Fruit fly (Drosophila melanogaster) whole organism, embryonic: ENCODE data around the gene Mink.

Source experiments
- Antp ChIP-seq: fragments of 200-800 bp; sonication (Bioruptor generic); optimal IDR thresholded peaks from 3 replicates; lab custom pipeline; 2016; ENCODE audit warnings: missing biosample characterization, missing genetic modification characterization
- Atf6 ChIP-seq: fragments of 200-800 bp; sonication (Bioruptor generic); IDR thresholded peaks from 2 replicates; pipeline ENCODE4 v1.3.6; 2022; ENCODE audit warnings: missing biosample characterization, missing genetic modification characterization
- B-H2 ChIP-seq: fragments of 200-800 bp; sonication (Bioruptor generic); optimal IDR thresholded peaks from 2 replicates; lab custom pipeline; 2018; ENCODE audit warnings: missing biosample characterization, mild to moderate bottlenecking, missing genetic modification characterization
- CG10959 ChIP-seq: fragments of 200-800 bp; sonication (Bioruptor generic); IDR thresholded peaks from 2 replicates; pipeline ENCODE4 v1.3.6; 2022; ENCODE audit warnings: missing biosample characterization, missing genetic modification characterization
- CG12659 ChIP-seq: fragments of 200-800 bp; sonication (Bioruptor generic); optimal IDR thresholded peaks from 3 replicates; lab custom pipeline; 2017; ENCODE audit warnings: mild to moderate bottlenecking, missing biosample characterization, missing genetic modification reagents, missing genetic modification characterization
- CG12942 ChIP-seq: fragments of 200-800 bp; sonication (Bioruptor generic); optimal IDR thresholded peaks from 3 replicates; lab custom pipeline; 2016; ENCODE audit warnings: missing biosample characterization, missing genetic modification characterization
- CG14050 ChIP-seq: fragments of 200-800 bp; sonication (Bioruptor generic); IDR thresholded peaks from 3 replicates; pipeline ENCODE4 v1.3.6; 2022; ENCODE audit warnings: missing biosample characterization, missing genetic modification characterization
- CG14710 ChIP-seq: fragments of 200-800 bp; sonication (Bioruptor generic); optimal IDR thresholded peaks from 3 replicates; lab custom pipeline; 2019; ENCODE audit warnings: missing biosample characterization, mild to moderate bottlenecking, missing genetic modification characterization, moderate library complexity
- CG1602 ChIP-seq: fragments of 200-800 bp; sonication (Bioruptor generic); optimal IDR thresholded peaks from 3 replicates; lab custom pipeline; 2016; ENCODE audit warnings: missing biosample characterization, missing genetic modification characterization
- CG17359 ChIP-seq: fragments of 200-800 bp; sonication (Bioruptor generic); optimal IDR thresholded peaks from 3 replicates; lab custom pipeline; 2018; ENCODE audit warnings: missing biosample characterization, mild to moderate bottlenecking, missing genetic modification characterization, moderate library complexity
- CG17361 ChIP-seq: fragments of 200-800 bp; sonication (Bioruptor generic); IDR thresholded peaks from 3 replicates; pipeline ENCODE4 v1.3.6; 2022; ENCODE audit warnings: missing biosample characterization, missing genetic modification characterization
- CG1832 ChIP-seq: fragments of 200-800 bp; sonication (Bioruptor generic); optimal IDR thresholded peaks from 2 replicates; lab custom pipeline; 2017; ENCODE audit warnings: missing biosample characterization, mild to moderate bottlenecking, missing genetic modification characterization, inconsistent platforms
- CG30403 ChIP-seq: fragments of 200-800 bp; sonication (Bioruptor generic); optimal IDR thresholded peaks from 3 replicates; lab custom pipeline; 2016; ENCODE audit warnings: missing biosample characterization, missing genetic modification characterization
- CG31441 ChIP-seq: fragments of 200-800 bp; sonication (Bioruptor generic); IDR thresholded peaks from 2 replicates; pipeline ENCODE4 v1.3.6; 2022; ENCODE audit warnings: missing biosample characterization, missing genetic modification characterization
- CG33213 ChIP-seq: fragments of 200-800 bp; sonication (Bioruptor generic); optimal IDR thresholded peaks from 3 replicates; lab custom pipeline; 2016; ENCODE audit warnings: missing biosample characterization, missing genetic modification characterization
- CG4282 ChIP-seq: fragments of 200-800 bp; sonication (Bioruptor generic); optimal IDR thresholded peaks from 2 replicates; lab custom pipeline; 2016; ENCODE audit warnings: missing biosample characterization, missing genetic modification characterization
- CG5245 ChIP-seq: fragments of 200-800 bp; sonication (Bioruptor generic); optimal IDR thresholded peaks from 3 replicates; lab custom pipeline; 2016; ENCODE audit warnings: missing biosample characterization, missing genetic modification characterization
- CG6272 ChIP-seq: fragments of 200-800 bp; sonication (Bioruptor generic); IDR thresholded peaks from 2 replicates; pipeline ENCODE4 v1.3.6; 2022; ENCODE audit warnings: missing biosample characterization, missing genetic modification characterization
- CG6654 ChIP-seq: fragments of 200-800 bp; sonication (Bioruptor generic); optimal IDR thresholded peaks from 2 replicates; lab custom pipeline; 2017; ENCODE audit warnings: missing biosample characterization, mild to moderate bottlenecking, missing genetic modification characterization
- CG6791 ChIP-seq: fragments of 200-800 bp; sonication (Bioruptor generic); IDR thresholded peaks from 3 replicates; pipeline ENCODE4 v1.3.6; 2022; ENCODE audit warnings: missing biosample characterization, missing genetic modification characterization; ENCODE audit not compliant: partially characterized antibody
- CG8388 ChIP-seq: fragments of 200-800 bp; sonication (Bioruptor generic); optimal IDR thresholded peaks from 2 replicates; lab custom pipeline; 2019; ENCODE audit warnings: missing biosample characterization, mild to moderate bottlenecking, missing genetic modification characterization, moderate library complexity
- Dip2 ChIP-seq: fragments of 200-800 bp; sonication (Bioruptor generic); IDR thresholded peaks from 2 replicates; pipeline ENCODE4 v1.3.6; 2022; ENCODE audit warnings: missing biosample characterization, missing genetic modification characterization
- Doc3 ChIP-seq: fragments of 200-800 bp; sonication (Bioruptor generic); IDR thresholded peaks from 3 replicates; pipeline ENCODE4 v1.3.6; 2022; ENCODE audit warnings: missing biosample characterization, missing genetic modification characterization; ENCODE audit not compliant: partially characterized antibody
- Dref ChIP-seq: fragments of 200-800 bp; sonication (Bioruptor generic); IDR thresholded peaks from 2 replicates; pipeline ENCODE4 v1.3.6; 2022; ENCODE audit warnings: missing biosample characterization, missing genetic modification characterization
- Ets65A ChIP-seq: fragments of 200-800 bp; sonication (Bioruptor generic); peaks from one replicate; lab custom pipeline; 2016; ENCODE audit warnings: missing biosample characterization, missing genetic modification characterization
- H15 ChIP-seq: fragments of 200-800 bp; sonication (Bioruptor generic); IDR thresholded peaks from 3 replicates; pipeline ENCODE4 v1.3.6; 2022; ENCODE audit warnings: missing biosample characterization, missing genetic modification characterization
- Hmx ChIP-seq: fragments of 200-800 bp; sonication (Bioruptor generic); optimal IDR thresholded peaks from 2 replicates; lab custom pipeline; 2016; ENCODE audit warnings: missing biosample characterization, missing genetic modification characterization
- Max ChIP-seq: fragments of 200-800 bp; sonication (Bioruptor generic); optimal IDR thresholded peaks from 2 replicates; lab custom pipeline; 2016; ENCODE audit warnings: missing biosample characterization, mild to moderate bottlenecking, missing genetic modification characterization
- Nf-YA ChIP-seq: fragments of 200-800 bp; sonication (Bioruptor generic); IDR thresholded peaks from 2 replicates; pipeline ENCODE4 v1.3.6; 2022; ENCODE audit warnings: missing biosample characterization, missing genetic modification characterization
- Nf-YC ChIP-seq: fragments of 200-800 bp; optimal IDR thresholded peaks from 3 replicates; lab custom pipeline; 2019; ENCODE audit warnings: missing biosample characterization, mild to moderate bottlenecking, missing genetic modification characterization, moderate library complexity
- Opbp ChIP-seq: fragments of 200-800 bp; sonication (Bioruptor generic); IDR thresholded peaks from 3 replicates; pipeline ENCODE4 v1.3.6; 2022; ENCODE audit warnings: missing biosample characterization, missing genetic modification characterization; ENCODE audit not compliant: partially characterized antibody
- Poxn ChIP-seq: fragments of 200-800 bp; sonication (Bioruptor generic); IDR thresholded peaks from 2 replicates; pipeline ENCODE4 v1.3.6; 2022; ENCODE audit warnings: missing biosample characterization, missing genetic modification characterization
- Ravus ChIP-seq: fragments of 200-800 bp; sonication (Bioruptor generic); IDR thresholded peaks from 2 replicates; pipeline ENCODE4 v1.3.6; 2022; ENCODE audit warnings: missing biosample characterization, missing genetic modification characterization
- YL-1 ChIP-seq: fragments of 200-800 bp; sonication (Bioruptor generic); optimal IDR thresholded peaks from 3 replicates; lab custom pipeline; 2017; ENCODE audit warnings: missing biosample characterization, mild to moderate bottlenecking, missing genetic modification characterization
- ase ChIP-seq: fragments of 200-800 bp; sonication (Bioruptor generic); IDR thresholded peaks from 3 replicates; pipeline ENCODE4 v1.3.6; 2022; ENCODE audit warnings: missing biosample characterization, missing genetic modification characterization
- ato ChIP-seq: fragments of 200-800 bp; sonication (Bioruptor generic); IDR thresholded peaks from 2 replicates; pipeline ENCODE4 v1.3.6; 2022; ENCODE audit warnings: missing biosample characterization, missing genetic modification characterization; ENCODE audit not compliant: partially characterized antibody
- caup ChIP-seq: fragments of 200-800 bp; sonication (Bioruptor generic); optimal IDR thresholded peaks from 3 replicates; lab custom pipeline; 2017; ENCODE audit warnings: missing biosample characterization, mild to moderate bottlenecking, missing genetic modification characterization, moderate library complexity; ENCODE audit not compliant: severe bottlenecking
- chinmo ChIP-seq: fragments of 200-800 bp; sonication (Bioruptor generic); IDR thresholded peaks from 4 replicates; pipeline ENCODE4 v1.3.6; 2022; ENCODE audit warnings: missing biosample characterization, missing genetic modification characterization; ENCODE audit not compliant: partially characterized antibody
- croc ChIP-seq: fragments of 200-800 bp; sonication (Bioruptor generic); conservative IDR thresholded peaks from 3 replicates; pipeline ENCODE4 v1.3.6; 2022; ENCODE audit warnings: missing biosample characterization, missing genetic modification characterization
- fru ChIP-seq: fragments of >200 bp; optimal IDR thresholded peaks from 2 replicates; lab custom pipeline; 2017
- ftz-f1 ChIP-seq: fragments of 200-800 bp; sonication (Bioruptor generic); optimal IDR thresholded peaks from 2 replicates; lab custom pipeline; 2016; ENCODE audit warnings: missing biosample characterization, missing genetic modification characterization
- fu2 ChIP-seq: fragments of 200-800 bp; sonication (Bioruptor generic); optimal IDR thresholded peaks from 2 replicates; lab custom pipeline; 2016; ENCODE audit warnings: missing biosample characterization, missing genetic modification characterization
- jigr1 ChIP-seq: fragments of 200-800 bp; sonication (Bioruptor generic); IDR thresholded peaks from 3 replicates; pipeline ENCODE4 v1.3.6; 2022; ENCODE audit warnings: missing biosample characterization, missing genetic modification characterization
- row ChIP-seq: fragments of 200-800 bp; sonication (Bioruptor generic); IDR thresholded peaks from 3 replicates; pipeline ENCODE4 v1.3.6; 2022; ENCODE audit warnings: missing biosample characterization, missing genetic modification characterization
- slbo ChIP-seq: fragments of 200-800 bp; sonication (Bioruptor generic); IDR thresholded peaks from 2 replicates; pipeline ENCODE4 v1.3.6; 2022; ENCODE audit warnings: missing biosample characterization, missing genetic modification characterization
- stwl ChIP-seq: fragments of 200-800 bp; sonication (Bioruptor generic); optimal IDR thresholded peaks from 3 replicates; lab custom pipeline; 2018; ENCODE audit warnings: missing biosample characterization, mild to moderate bottlenecking, missing genetic modification characterization, moderate library complexity
- tio ChIP-seq: fragments of 200-800 bp; sonication (Bioruptor generic); optimal IDR thresholded peaks from 2 replicates; lab custom pipeline; 2017; ENCODE audit warnings: missing biosample characterization, missing genetic modification characterization, inconsistent platforms
- tup ChIP-seq: fragments of 200-800 bp; sonication (Bioruptor generic); optimal IDR thresholded peaks from 2 replicates; lab custom pipeline; 2016; ENCODE audit warnings: missing biosample characterization, mild to moderate bottlenecking, missing genetic modification characterization, moderate library complexity
- wek ChIP-seq: fragments of 200-800 bp; sonication (Bioruptor generic); optimal IDR thresholded peaks from 3 replicates; lab custom pipeline; 2018; ENCODE audit warnings: missing biosample characterization, mild to moderate bottlenecking, missing genetic modification characterization, moderate library complexity

Gene Mink

DNA sequence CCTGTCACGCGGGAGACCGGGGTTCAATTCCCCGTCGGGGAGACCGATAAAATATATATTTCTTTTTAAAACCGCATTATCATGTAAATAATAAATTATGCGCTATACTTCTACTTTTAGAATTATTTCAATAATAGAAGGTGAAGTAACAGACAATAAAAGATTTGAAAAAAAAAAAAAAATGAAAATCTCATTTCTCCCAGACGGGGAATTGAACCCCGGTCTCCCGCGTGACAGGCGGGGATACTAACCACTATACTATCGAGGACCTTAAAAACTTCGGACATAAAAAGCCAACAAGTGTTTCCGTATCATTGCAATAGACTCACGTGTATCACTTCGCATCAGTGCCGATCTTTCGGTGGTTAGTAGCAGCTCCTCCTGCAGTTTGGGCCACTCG is 7.4 kb upstream of the Mink start (continued):
- TF ChIP-seq croc (GFP tag; lab: Robert Waterston, UW), result no peak
- TF ChIP-seq chinmo, result no peak
- TF ChIP-seq jigr1, result no peak
- no peak for TF ChIP-seq Nf-YA (GFP tag; lab: Robert Waterston, UW)
- TF ChIP-seq CG6791 (GFP tag; lab: Robert Waterston, UW), result peak; percentile 7; the same call in 1 of the 3 replicates
- no peak for TF ChIP-seq tio
- no peak for TF ChIP-seq CG6654
- TF ChIP-seq fru (lab: Kevin White, UChicago), result no peak
- no peak for TF ChIP-seq Atf6 (GFP tag; lab: Robert Waterston, UW)
- TF ChIP-seq CG31441, result no peak
- TF ChIP-seq Opbp (GFP tag; lab: Robert Waterston, UW), result 0 out of 3 replicates have a peak, but pooled peaks have one; percentile 34

DNA sequence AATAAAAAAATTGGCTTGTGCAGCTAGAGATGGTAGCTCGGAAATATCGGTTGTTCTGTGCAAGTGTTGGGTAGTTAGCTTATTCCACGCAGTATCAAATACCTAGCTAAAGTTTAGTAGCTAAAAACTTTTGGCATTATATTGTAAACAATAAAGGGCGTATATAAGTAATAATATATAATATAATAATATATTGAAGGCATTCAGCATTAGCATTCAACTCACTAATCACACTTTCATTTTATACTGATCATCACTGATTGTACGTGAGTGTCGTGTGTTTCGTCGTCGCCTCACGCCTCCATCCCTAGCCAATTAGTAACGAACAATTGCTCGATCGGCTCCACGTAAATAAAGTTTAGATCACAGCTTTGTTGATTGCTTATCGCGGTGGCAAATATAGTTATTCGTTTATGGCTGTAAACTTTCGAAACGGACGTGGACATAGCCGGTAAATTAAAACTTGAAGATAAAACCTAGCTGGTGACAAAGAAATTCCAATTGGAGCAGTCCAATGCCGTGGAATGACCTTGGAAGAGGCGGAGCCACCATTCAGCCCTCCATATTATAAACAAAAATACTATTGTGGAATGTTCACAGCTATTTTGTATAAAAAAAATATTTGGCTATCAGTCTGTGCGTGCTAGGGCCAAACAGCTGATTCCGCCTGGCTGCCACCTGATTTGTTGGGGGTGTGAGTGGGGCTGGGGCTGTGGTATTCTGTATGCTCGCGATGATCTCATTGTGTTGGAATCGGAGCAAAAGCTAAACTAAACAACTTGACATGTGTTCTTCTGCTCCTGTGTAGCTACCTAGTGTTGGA is 4.2 kb upstream of the Mink start, which contains the start of the genes PIG-S, sud1 and CG11168:
Gene PIG-S (minus strand): TSS at position 51 of the 823 bp plus-strand sequence.
Gene sud1 (minus strand): TSS at position 51 of the 823 bp plus-strand sequence.
Gene CG11168 (plus strand): TSS at position 293 of the 823 bp plus-strand sequence.
- TF ChIP-seq Antp, result peak; percentile 10
- TF ChIP-seq Dref (GFP tag; lab: Robert Waterston, UW), result 0 out of 2 replicates have a peak, but pooled peaks have one; percentile 23
- TF ChIP-seq Doc3, result peak; percentile 96
- TF ChIP-seq CG4282 (GFP tag; lab: Kevin White, UChicago), result no peak
- no peak for TF ChIP-seq Nf-YC (tag; lab: Kevin White, UChicago)
- no peak for TF ChIP-seq tup
- peak; percentile 50 for TF ChIP-seq CG12942 (GFP tag; lab: Kevin White, UChicago)
- TF ChIP-seq Max (GFP tag; lab: Kevin White, UChicago), result no peak
- TF ChIP-seq CG1832, result no peak
- TF ChIP-seq row (GFP tag; lab: Robert Waterston, UW), result peak; percentile 96
- peak; percentile 47; the same call in 2 of the 3 replicates for TF ChIP-seq CG14050
- TF ChIP-seq caup (GFP tag; lab: Kevin White, UChicago), result peak; percentile 50
- peak; percentile 88 for TF ChIP-seq slbo (GFP tag; lab: Robert Waterston, UW)
- no peak for TF ChIP-seq fu2 (GFP tag; lab: Kevin White, UChicago)
- TF ChIP-seq ato (GFP tag; lab: Robert Waterston, UW), result 0 out of 2 replicates have a peak, but pooled peaks have one; percentile 29
- TF ChIP-seq Poxn (GFP tag; lab: Robert Waterston, UW), result peak; percentile 62; the same call in 1 of the 2 replicates
- TF ChIP-seq CG30403 (GFP tag; lab: Kevin White, UChicago), result peak; percentile 65
- no peak for TF ChIP-seq B-H2 (GFP tag; lab: Kevin White, UChicago)
- no peak for TF ChIP-seq ase
- TF ChIP-seq CG33213 (GFP tag; lab: Kevin White, UChicago), result no peak
- peak; percentile 68 for TF ChIP-seq CG10959 (GFP tag; lab: Robert Waterston, UW)
- TF ChIP-seq CG8388 (GFP tag; lab: Kevin White, UChicago), result peak; percentile 50
- peak; percentile 59 for TF ChIP-seq CG6272 (GFP tag; lab: Robert Waterston, UW)
- peak; percentile 65 for TF ChIP-seq CG1602 (GFP tag; lab: Kevin White, UChicago)
- 0 out of 3 replicates have a peak, but pooled peaks have one; percentile 29 for TF ChIP-seq H15
- TF ChIP-seq CG5245 (GFP tag; lab: Kevin White, UChicago), result no peak
- TF ChIP-seq CG17361 (GFP tag; lab: Robert Waterston, UW), result no peak; the same call in 1 of the 3 replicates
- peak; percentile 13 for TF ChIP-seq Ets65A
- TF ChIP-seq stwl (tag; lab: Kevin White, UChicago), result peak; percentile 13
- TF ChIP-seq CG12659, result peak; percentile 65
- no peak for TF ChIP-seq Dip2 (GFP tag; lab: Robert Waterston, UW)
- TF ChIP-seq Hmx (GFP tag; lab: Kevin White, UChicago), result no peak
- no peak for TF ChIP-seq Ravus (GFP tag; lab: Robert Waterston, UW)
- TF ChIP-seq wek (GFP tag; lab: Kevin White, UChicago), result no peak
- TF ChIP-seq YL-1, result peak; percentile 51
- 0 out of 3 replicates have a peak, but pooled peaks have one; percentile 17 for TF ChIP-seq jigr1
- TF ChIP-seq ftz-f1 (GFP tag; lab: Kevin White, UChicago), result peak; percentile 93
- peak; percentile 42 for TF ChIP-seq CG17359
- TF ChIP-seq CG14710 (tag; lab: Kevin White, UChicago), result peak; percentile 81
